Fruit fly (Drosophila melanogaster): ENCODE data around the gene Ms.

Gene Ms

DNA sequence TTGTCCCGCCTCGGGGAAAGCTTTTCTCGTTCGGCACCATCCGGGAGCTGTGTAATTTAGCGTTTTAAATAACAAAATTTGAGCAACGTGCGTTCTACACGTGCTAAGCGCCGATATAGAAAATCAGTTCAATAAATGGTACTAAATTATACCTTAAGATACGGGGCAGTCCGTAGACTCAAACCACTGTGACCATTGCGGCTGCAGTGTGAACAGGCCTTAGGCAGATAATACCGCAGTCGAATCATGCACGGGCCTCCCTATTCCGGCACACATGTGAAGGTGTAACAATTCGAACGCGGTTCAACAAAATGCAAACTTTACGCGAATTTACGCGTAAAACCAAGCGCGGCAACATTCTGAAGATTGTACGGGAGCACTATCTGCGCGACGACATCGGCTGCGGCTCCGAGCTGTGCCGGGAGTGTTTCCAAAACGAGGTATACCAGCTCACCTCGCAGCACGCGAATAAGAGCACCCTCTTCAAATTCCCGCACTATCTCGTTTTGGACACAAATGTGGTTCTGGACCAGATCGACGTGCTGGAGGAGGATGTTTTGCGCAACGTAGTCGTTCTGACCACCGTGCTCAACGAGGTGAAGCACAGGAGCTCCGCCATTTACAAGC lies 8.1 kb upstream of the Ms start, which contains the start of the genes Rrp5 and Dis3:
Gene Rrp5 (minus strand): TSS at position 135 of the 627 bp plus-strand sequence.
Gene Dis3 (plus strand): TSS at position 252 of the 627 bp plus-strand sequence.
- TF ChIP-seq fd96Ca (GFP tag; IDR thresholded peaks at IDR 0.05) (peak; percentile 41; the same call in 1 of the 3 replicates), D1 (tag; optimal IDR thresholded peaks at IDR 0.05) (no peak), CG4496 (GFP tag; IDR thresholded peaks at IDR 0.05) (peak; percentile 35; the same call in 1 of the 3 replicates)

DNA sequence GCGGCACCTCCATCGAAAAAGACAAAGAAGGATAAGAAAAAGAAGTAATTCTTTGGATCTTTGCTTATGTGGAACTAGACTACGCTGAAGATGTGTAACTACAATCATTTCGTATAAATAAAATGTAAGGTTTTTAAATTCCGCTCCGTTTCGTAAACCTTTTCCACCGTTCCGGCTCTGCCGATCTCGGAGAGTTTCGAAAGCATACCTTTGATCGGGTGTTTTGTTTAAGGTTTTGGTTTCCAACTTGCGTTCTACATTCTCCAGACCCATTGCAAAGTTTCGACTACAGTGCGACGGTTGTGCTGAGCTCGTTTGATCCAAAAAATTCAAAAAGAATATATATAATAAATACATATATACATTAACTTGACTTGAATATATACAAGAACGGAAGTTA lies 4.7 kb upstream of the Ms start, which contains the start of gene CG6432:
Gene CG6432 (plus strand): TSS at position 301 of the 400 bp plus-strand sequence.
- no peak for TF ChIP-seq CG9948 (tag; optimal IDR thresholded peaks at IDR 0.05)

DNA sequence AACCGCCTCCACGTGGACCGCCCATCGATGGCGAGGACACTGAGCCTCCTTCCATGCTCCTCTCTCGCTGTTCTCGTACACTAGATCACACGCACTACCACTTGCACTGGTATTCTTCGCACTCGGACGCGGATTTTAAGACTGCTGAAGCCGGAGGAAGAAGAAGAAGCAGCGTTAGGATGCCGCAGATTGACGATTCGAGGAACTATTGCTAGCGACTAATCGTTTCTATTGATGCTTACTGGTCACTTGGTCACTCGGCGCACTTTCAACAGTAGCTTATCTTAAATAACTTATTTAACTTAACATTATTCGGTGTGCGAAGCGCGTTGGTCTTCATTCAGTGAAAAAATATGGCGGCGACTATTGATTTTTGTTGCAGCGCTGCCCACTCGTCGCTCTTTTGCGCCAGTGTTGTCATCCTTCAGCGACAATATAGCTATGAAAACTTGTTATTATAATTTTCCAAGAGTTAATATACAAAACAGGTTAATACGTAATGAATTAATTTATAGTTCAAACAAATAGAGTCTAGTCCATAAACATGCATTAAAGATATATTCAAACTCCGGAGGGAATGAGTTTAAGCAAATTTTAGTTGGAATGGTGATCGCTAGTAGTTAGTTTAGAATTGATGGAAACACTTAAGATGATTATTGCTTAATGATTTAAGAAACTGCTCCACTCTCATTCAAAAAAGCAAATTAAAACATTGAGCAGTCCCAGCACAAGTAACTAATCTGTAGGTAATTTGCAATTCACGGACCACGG lies 7.3 kb downstream of the Ms start, which contains the start of the genes CG5746 and CG6454:
Gene CG5746 (minus strand): TSS at position 372 of the 771 bp plus-strand sequence.
Gene CG6454 (plus strand): TSS at position 763 of the 771 bp plus-strand sequence.
- TF ChIP-seq Snoo (tag; optimal IDR thresholded peaks at IDR 0.05) (no peak), CG8159 (tag; optimal IDR thresholded peaks at IDR 0.05) (no peak), CG32121 (GFP tag; IDR thresholded peaks at IDR 0.05) (no peak), CG8301 (tag; optimal IDR thresholded peaks at IDR 0.05) (no peak), rn (GFP tag; IDR thresholded peaks at IDR 0.05) (no peak), gl (tag; optimal IDR thresholded peaks at IDR 0.05) (no peak), CG15710 (tag; optimal IDR thresholded peaks at IDR 0.05) (peak; percentile 38), D1 (tag; optimal IDR thresholded peaks at IDR 0.05) (no peak), CG34367 (tag; optimal IDR thresholded peaks at IDR 0.05) (no peak), CG4496 (GFP tag; IDR thresholded peaks at IDR 0.05) (0 out of 3 replicates have a peak, but pooled peaks have one; percentile 12)

DNA sequence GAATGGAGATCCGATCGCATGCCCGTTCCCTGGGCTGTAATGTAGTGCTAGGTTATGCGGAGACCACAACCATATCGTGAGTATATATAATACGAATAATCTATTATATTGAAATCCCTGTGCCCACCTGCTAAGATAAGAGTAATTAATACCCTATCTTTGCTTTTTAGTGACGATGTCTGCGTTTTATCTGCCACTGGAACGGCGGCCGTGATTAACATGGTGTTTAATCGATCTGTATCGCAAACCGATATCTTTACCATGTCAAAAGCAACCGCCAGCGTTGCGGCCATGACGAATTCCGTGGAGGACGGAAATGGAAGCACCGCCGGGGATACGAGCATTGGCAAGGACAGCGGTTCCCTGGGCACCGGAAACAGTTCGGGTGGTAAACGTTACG lies 12.1 kb downstream of the Ms start:
- TF ChIP-seq CG32121 (GFP tag; IDR thresholded peaks at IDR 0.05) (no peak), Ets98B (GFP tag; IDR thresholded peaks at IDR 0.05) (no peak), CG4496 (GFP tag; IDR thresholded peaks at IDR 0.05) (no peak), CG13204 (GFP tag; optimal IDR thresholded peaks at IDR 0.05) (no peak), CG10348 (GFP tag; IDR thresholded peaks at IDR 0.05) (no peak), CG12605 (GFP tag; IDR thresholded peaks at IDR 0.05) (no peak), rn (GFP tag; IDR thresholded peaks at IDR 0.05) (no peak), Pif1A (GFP tag; optimal IDR thresholded peaks at IDR 0.05) (no peak), fd96Ca (GFP tag; IDR thresholded peaks at IDR 0.05) (no peak), CG8301 (tag; optimal IDR thresholded peaks at IDR 0.05) (no peak), EcR (GFP tag; optimal IDR thresholded peaks at IDR 0.05) (no peak), CG15710 (tag; optimal IDR thresholded peaks at IDR 0.05) (no peak), CG34367 (tag; optimal IDR thresholded peaks at IDR 0.05) (no peak)

DNA sequence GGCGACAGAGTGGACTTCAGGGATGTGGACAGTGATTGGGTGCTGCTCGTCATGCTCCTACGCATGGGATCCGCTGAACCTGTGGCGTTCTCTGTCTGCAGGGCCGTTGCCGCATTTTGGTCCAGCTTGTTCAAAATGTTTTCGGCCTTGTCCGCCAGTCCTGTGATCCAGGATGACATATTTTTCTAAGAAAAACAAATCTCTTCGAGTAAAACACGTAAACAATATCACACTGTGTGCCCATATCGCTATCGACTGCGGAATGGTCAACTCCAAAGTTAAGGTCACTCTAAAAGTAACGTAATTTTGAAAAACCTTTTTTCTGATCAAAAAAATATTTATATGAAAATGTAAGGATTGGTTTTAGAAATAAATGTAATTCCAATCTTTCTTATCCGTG lies 16.3 kb downstream of the Ms start, which contains the start of gene Golgin84:
Gene Golgin84 (minus strand): TSS at position 241 of the 400 bp plus-strand sequence.
- no peak for TF ChIP-seq Ets98B (GFP tag; IDR thresholded peaks at IDR 0.05)
- no peak for TF ChIP-seq CG10348 (GFP tag; IDR thresholded peaks at IDR 0.05)
- TF ChIP-seq CG4496 (GFP tag; IDR thresholded peaks at IDR 0.05), result no peak
- TF ChIP-seq Pif1A (GFP tag; optimal IDR thresholded peaks at IDR 0.05), result no peak
- no peak for TF ChIP-seq CG32121 (GFP tag; IDR thresholded peaks at IDR 0.05)
- TF ChIP-seq CG13204 (GFP tag; optimal IDR thresholded peaks at IDR 0.05), result no peak
- TF ChIP-seq CG12605 (GFP tag; IDR thresholded peaks at IDR 0.05), result no peak
- no peak for TF ChIP-seq CG17806 (tag; optimal IDR thresholded peaks at IDR 0.05)
- no peak for TF ChIP-seq Pif1B (GFP tag; optimal IDR thresholded peaks at IDR 0.05)
- no peak for TF ChIP-seq CG14655 (GFP tag; optimal IDR thresholded peaks at IDR 0.05)
- no peak for TF ChIP-seq CG8159 (tag; optimal IDR thresholded peaks at IDR 0.05)
- no peak for TF ChIP-seq CG8301 (tag; optimal IDR thresholded peaks at IDR 0.05)
- TF ChIP-seq Snoo (tag; optimal IDR thresholded peaks at IDR 0.05), result no peak

DNA sequence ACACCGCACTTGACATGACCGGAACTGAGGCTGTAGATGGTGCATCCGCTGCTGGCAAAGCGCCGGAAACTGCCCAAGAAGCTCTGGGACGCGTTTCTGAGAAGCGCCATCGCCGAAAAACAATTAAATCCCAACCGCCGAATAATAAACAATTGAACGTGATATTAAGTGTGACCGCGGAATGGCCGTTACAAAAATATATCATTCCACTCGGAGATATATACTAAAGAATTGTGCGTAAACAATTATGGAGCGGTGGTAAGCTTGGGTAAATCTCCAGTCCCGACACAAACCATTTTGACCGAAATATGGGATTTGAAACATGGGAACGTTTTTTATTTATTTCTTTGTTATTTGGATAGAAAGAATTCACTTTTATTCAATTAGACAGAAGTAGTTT lies 18.6 kb downstream of the Ms start, which contains the start of gene CG18528:
Gene CG18528 (minus strand): TSS at position 188 of the 400 bp plus-strand sequence.
- TF ChIP-seq CG14655 (GFP tag; optimal IDR thresholded peaks at IDR 0.05) (no peak), rn (GFP tag; IDR thresholded peaks at IDR 0.05) (no peak), CG15710 (tag; optimal IDR thresholded peaks at IDR 0.05) (no peak), EcR (GFP tag; optimal IDR thresholded peaks at IDR 0.05) (no peak), CG13204 (GFP tag; optimal IDR thresholded peaks at IDR 0.05) (no peak), D1 (tag; optimal IDR thresholded peaks at IDR 0.05) (no peak), CG8159 (tag; optimal IDR thresholded peaks at IDR 0.05) (no peak), gl (tag; optimal IDR thresholded peaks at IDR 0.05) (no peak), Snoo (tag; optimal IDR thresholded peaks at IDR 0.05) (no peak), CG34367 (tag; optimal IDR thresholded peaks at IDR 0.05) (no peak), CG9948 (tag; optimal IDR thresholded peaks at IDR 0.05) (no peak), Ets98B (GFP tag; IDR thresholded peaks at IDR 0.05) (no peak), CG8301 (tag; optimal IDR thresholded peaks at IDR 0.05) (no peak), CG12605 (GFP tag; IDR thresholded peaks at IDR 0.05) (no peak), Pif1B (GFP tag; optimal IDR thresholded peaks at IDR 0.05) (no peak), CG10348 (GFP tag; IDR thresholded peaks at IDR 0.05) (no peak), CG32121 (GFP tag; IDR thresholded peaks at IDR 0.05) (no peak), CG4496 (GFP tag; IDR thresholded peaks at IDR 0.05) (no peak), CG17806 (tag; optimal IDR thresholded peaks at IDR 0.05) (no peak)
